Worm (Caenorhabditis elegans) whole organism, L1 larva: ENCODE results near the gene csr-1.

ENCODE experiments used
- egl-27 ChIP-seq, 2 experiments: fragments of 150-350 bp in 1 of 2; sonication (generic microtip); optimal IDR thresholded peaks; 3 replicates each; lab custom pipeline; 2017 to 2018; ENCODE audit warnings: missing biosample characterization in 2 of 2, missing genetic modification characterization in 2 of 2, missing genetic modification reagents in 2 of 2
- unc-62 ChIP-seq: fragments of 150-350 bp; optimal IDR thresholded peaks from 2 replicates; lab custom pipeline; 2014; ENCODE audit warnings: missing biosample characterization, missing genetic modification reagents, missing genetic modification characterization
- zag-1 ChIP-seq: fragments of 150-350 bp; optimal IDR thresholded peaks from 2 replicates; lab custom pipeline; 2014; ENCODE audit warnings: missing biosample characterization, missing genetic modification characterization

ce11 chrIV:7938834-7939233 is 18.2 kb upstream of the csr-1 start, which contains the start of gene F20D12.7:
- TF ChIP-seq zag-1 (tag; lab: Kevin White, UChicago): no peak
- TF ChIP-seq unc-62 (GFP tag; lab: Kevin White, UChicago): no peak
- TF ChIP-seq egl-27 (tag; optimal IDR thresholded peaks at IDR 0.05; lab: Kevin White, UChicago): no peak
